Worm (Caenorhabditis elegans) whole organism, late embryonic: ENCODE measurements around the gene crn-3.

Source experiments
- C38D4.7 ChIP-seq: fragments of 200-800 bp; sonication (Bioruptor generic); optimal IDR thresholded peaks from 2 replicates; lab custom pipeline; 2018; ENCODE audit warnings: mild to moderate bottlenecking, missing genetic modification characterization, moderate library complexity, missing compliant biosample characterization
- F13H6.1 ChIP-seq: sonication (generic microtip); optimal IDR thresholded peaks from 2 replicates; lab custom pipeline; 2016; ENCODE audit warnings: missing genetic modification characterization, missing compliant biosample characterization
- K09A11.1 ChIP-seq: sonication (generic microtip); optimal IDR thresholded peaks from 2 replicates; lab custom pipeline; 2017; ENCODE audit warnings: antibody characterized with exemption, mild to moderate bottlenecking, missing genetic modification characterization, missing compliant biosample characterization; ENCODE audit not compliant: insufficient read depth
- Y22D7AL.16 ChIP-seq: sonication (generic microtip); optimal IDR thresholded peaks from 2 replicates; lab custom pipeline; 2016; ENCODE audit warnings: missing genetic modification characterization, missing compliant biosample characterization
- ahr-1 ChIP-seq: sonication (generic microtip); optimal IDR thresholded peaks from 2 replicates; lab custom pipeline; 2016; ENCODE audit warnings: missing genetic modification characterization, missing compliant biosample characterization
- ama-1 ChIP-seq: fragments of 150-350 bp; optimal IDR thresholded peaks from 2 replicates; lab custom pipeline; 2014
- ceh-14 ChIP-seq: sonication (generic microtip); optimal IDR thresholded peaks from 2 replicates; lab custom pipeline; 2016; ENCODE audit warnings: missing genotype, missing genetic modification characterization, missing compliant biosample characterization
- ceh-18 ChIP-seq: sonication (generic microtip); optimal IDR thresholded peaks from 2 replicates; lab custom pipeline; 2016; ENCODE audit warnings: missing genetic modification characterization, missing compliant biosample characterization
- ceh-19 ChIP-seq: fragments of 200-800 bp; sonication (Bioruptor generic); optimal IDR thresholded peaks from 2 replicates; lab custom pipeline; 2018; ENCODE audit warnings: mild to moderate bottlenecking, missing genetic modification characterization, missing compliant biosample characterization
- ceh-2 ChIP-seq: sonication (generic microtip); optimal IDR thresholded peaks from 2 replicates; lab custom pipeline; 2016; ENCODE audit warnings: missing genotype, missing genetic modification characterization, missing compliant biosample characterization
- ceh-22 ChIP-seq: sonication (generic microtip); optimal IDR thresholded peaks from 2 replicates; lab custom pipeline; 2017; ENCODE audit warnings: missing biosample characterization, missing genetic modification characterization
- ceh-24 ChIP-seq: sonication (generic microtip); optimal IDR thresholded peaks from 2 replicates; lab custom pipeline; 2016; ENCODE audit warnings: mild to moderate bottlenecking, missing genetic modification characterization, missing compliant biosample characterization
- ceh-31 ChIP-seq: sonication (generic microtip); optimal IDR thresholded peaks from 2 replicates; lab custom pipeline; 2016; ENCODE audit warnings: missing genetic modification characterization, missing compliant biosample characterization
- ceh-45 ChIP-seq: fragments of 200-800 bp; sonication (Bioruptor generic); IDR thresholded peaks from 2 replicates; pipeline ENCODE4 v1.3.6; 2022; ENCODE audit warnings: missing genetic modification reagents, missing genetic modification characterization, missing compliant biosample characterization
- ceh-48 ChIP-seq: sonication (generic microtip); optimal IDR thresholded peaks from 2 replicates; lab custom pipeline; 2016; ENCODE audit warnings: missing genetic modification characterization, inconsistent platforms, missing compliant biosample characterization
- dmd-4 ChIP-seq: sonication (generic microtip); optimal IDR thresholded peaks from 2 replicates; lab custom pipeline; 2016; ENCODE audit warnings: borderline replicate concordance, missing genetic modification characterization, missing compliant biosample characterization
- dve-1 ChIP-seq: sonication (generic microtip); optimal IDR thresholded peaks from 2 replicates; lab custom pipeline; 2017; ENCODE audit warnings: antibody characterized with exemption, mild to moderate bottlenecking, missing genetic modification characterization, missing compliant biosample characterization
- elt-4 ChIP-seq: sonication (generic microtip); optimal IDR thresholded peaks from 2 replicates; lab custom pipeline; 2016; ENCODE audit warnings: missing genetic modification characterization, missing compliant biosample characterization
- ets-4 ChIP-seq: sonication (generic microtip); optimal IDR thresholded peaks from 2 replicates; lab custom pipeline; 2016; ENCODE audit warnings: missing genetic modification characterization, missing compliant biosample characterization
- eyg-1 ChIP-seq: sonication (generic microtip); optimal IDR thresholded peaks from 2 replicates; lab custom pipeline; 2016; ENCODE audit warnings: missing genotype, missing genetic modification characterization, missing compliant biosample characterization
- fax-1 ChIP-seq: sonication (generic microtip); optimal IDR thresholded peaks from 2 replicates; lab custom pipeline; 2016; ENCODE audit warnings: missing genotype, missing genetic modification characterization, missing compliant biosample characterization
- fkh-10 ChIP-seq: fragments of 150-350 bp; optimal IDR thresholded peaks from 2 replicates; lab custom pipeline; 2014; ENCODE audit warnings: missing biosample characterization, missing genetic modification reagents, missing genetic modification characterization
- fkh-6 ChIP-seq: sonication (generic microtip); optimal IDR thresholded peaks from 2 replicates; lab custom pipeline; 2016; ENCODE audit warnings: missing genetic modification characterization, missing compliant biosample characterization
- hlh-13 ChIP-seq: fragments of 200-800 bp; sonication (Bioruptor generic); optimal IDR thresholded peaks from 2 replicates; lab custom pipeline; 2018; ENCODE audit warnings: mild to moderate bottlenecking, missing genetic modification characterization, missing compliant biosample characterization
- hlh-15 ChIP-seq: sonication (generic microtip); optimal IDR thresholded peaks from 2 replicates; lab custom pipeline; 2016; ENCODE audit warnings: missing genetic modification characterization, missing compliant biosample characterization
- hlh-6 ChIP-seq: sonication (generic microtip); optimal IDR thresholded peaks from 2 replicates; lab custom pipeline; 2016; ENCODE audit warnings: missing genotype, missing genetic modification characterization, missing compliant biosample characterization
- lim-6 ChIP-seq: sonication (generic microtip); optimal IDR thresholded peaks from 2 replicates; lab custom pipeline; 2016; ENCODE audit warnings: missing genetic modification characterization, missing compliant biosample characterization
- mec-3 ChIP-seq: sonication (generic microtip); optimal IDR thresholded peaks from 2 replicates; lab custom pipeline; 2016; ENCODE audit warnings: borderline replicate concordance, missing genetic modification characterization, missing compliant biosample characterization
- nfya-1 ChIP-seq: sonication (generic microtip); optimal IDR thresholded peaks from 2 replicates; lab custom pipeline; 2017; ENCODE audit warnings: missing genetic modification characterization, mild to moderate bottlenecking, missing compliant biosample characterization, antibody characterized with exemption, moderate library complexity
- nhr-11 ChIP-seq: fragments of 150-350 bp; optimal IDR thresholded peaks from 2 replicates; lab custom pipeline; 2014; ENCODE audit warnings: missing biosample characterization, missing genetic modification characterization
- nhr-232 ChIP-seq: sonication (generic microtip); optimal IDR thresholded peaks from 2 replicates; lab custom pipeline; 2016; ENCODE audit warnings: missing genetic modification characterization, missing compliant biosample characterization
- odd-2 ChIP-seq: sonication (generic microtip); optimal IDR thresholded peaks from 2 replicates; lab custom pipeline; 2017; ENCODE audit warnings: antibody characterized with exemption, mild to moderate bottlenecking, missing genetic modification characterization, missing compliant biosample characterization
- pag-3 ChIP-seq: sonication (generic microtip); optimal IDR thresholded peaks from 2 replicates; lab custom pipeline; 2016; ENCODE audit warnings: missing compliant biosample characterization, missing genetic modification characterization, borderline replicate concordance
- pat-9 ChIP-seq: fragments of 200-800 bp; sonication (Bioruptor generic); optimal IDR thresholded peaks from 2 replicates; lab custom pipeline; 2018; ENCODE audit warnings: mild to moderate bottlenecking, missing genetic modification characterization, moderate library complexity, missing compliant biosample characterization
- pax-1 ChIP-seq: fragments of 150-350 bp; optimal IDR thresholded peaks from 2 replicates; lab custom pipeline; 2014; ENCODE audit warnings: missing biosample characterization, missing genetic modification characterization
- pha-2 ChIP-seq: sonication (generic microtip); optimal IDR thresholded peaks from 2 replicates; lab custom pipeline; 2017; ENCODE audit warnings: mild to moderate bottlenecking, missing genetic modification characterization, missing compliant biosample characterization
- pha-4 ChIP-seq: fragments of 150-350 bp; optimal IDR thresholded peaks from 2 replicates; lab custom pipeline; 2018; ENCODE audit warnings: missing biosample characterization, missing genetic modification reagents, missing genetic modification characterization
- pqm-1 ChIP-seq: sonication (generic microtip); optimal IDR thresholded peaks from 2 replicates; lab custom pipeline; 2016; ENCODE audit warnings: missing genetic modification characterization, missing compliant biosample characterization
- ref-2 ChIP-seq: sonication (generic microtip); optimal IDR thresholded peaks from 2 replicates; lab custom pipeline; 2016; ENCODE audit warnings: missing genetic modification characterization, missing compliant biosample characterization
- rnt-1 ChIP-seq: sonication (generic microtip); optimal IDR thresholded peaks from 2 replicates; lab custom pipeline; 2016; ENCODE audit warnings: missing genetic modification characterization, missing compliant biosample characterization
- sdc-2 ChIP-seq: sonication (generic microtip); optimal IDR thresholded peaks from 2 replicates; lab custom pipeline; 2016; ENCODE audit warnings: missing genotype, missing genetic modification characterization, missing compliant biosample characterization
- sox-2 ChIP-seq: fragments of 200-800 bp; sonication (Bioruptor generic); IDR thresholded peaks from 2 replicates; pipeline ENCODE4 v1.3.6; 2022; ENCODE audit warnings: missing genetic modification reagents, missing genetic modification characterization, missing compliant biosample characterization
- sox-4 ChIP-seq: sonication (generic microtip); optimal IDR thresholded peaks from 2 replicates; lab custom pipeline; 2017; ENCODE audit warnings: mild to moderate bottlenecking, missing genetic modification characterization, inconsistent platforms, missing compliant biosample characterization
- tbx-2 ChIP-seq: sonication (generic microtip); optimal IDR thresholded peaks from 2 replicates; lab custom pipeline; 2016; ENCODE audit warnings: missing genetic modification characterization, missing compliant biosample characterization
- ttx-3 ChIP-seq: sonication (generic microtip); optimal IDR thresholded peaks from 2 replicates; lab custom pipeline; 2016; ENCODE audit warnings: missing genetic modification reagents, missing genetic modification characterization, missing compliant biosample characterization
- unc-3 ChIP-seq, 2 experiments: fragments of 200-800 bp in 1 of 2; sonication (Bioruptor generic) in 1 of 2; sonication (generic microtip) in 1 of 2; conservative IDR thresholded peaks in 1 of 2; optimal IDR thresholded peaks in 1 of 2; 2 replicates each; pipeline versions ENCODE4 v1.3.6 to Lab custom; 2016 to 2022; ENCODE audit warnings: missing compliant biosample characterization in 2 of 2, missing genetic modification characterization in 2 of 2, missing genetic modification reagents in 1 of 2
- unc-42 ChIP-seq: sonication (generic microtip); optimal IDR thresholded peaks from 2 replicates; lab custom pipeline; 2016; ENCODE audit warnings: missing genotype, missing genetic modification characterization, missing compliant biosample characterization
- unc-55 ChIP-seq: sonication (generic microtip); optimal IDR thresholded peaks from 2 replicates; lab custom pipeline; 2017; ENCODE audit warnings: missing biosample characterization, missing genetic modification reagents, missing genetic modification characterization
- unc-86 ChIP-seq: sonication (generic microtip); optimal IDR thresholded peaks from 2 replicates; lab custom pipeline; 2016; ENCODE audit warnings: missing genetic modification characterization, missing compliant biosample characterization
- zip-5 ChIP-seq: sonication (generic microtip); optimal IDR thresholded peaks from 2 replicates; lab custom pipeline; 2016; ENCODE audit warnings: missing genetic modification characterization, missing compliant biosample characterization

Gene crn-3

DNA sequence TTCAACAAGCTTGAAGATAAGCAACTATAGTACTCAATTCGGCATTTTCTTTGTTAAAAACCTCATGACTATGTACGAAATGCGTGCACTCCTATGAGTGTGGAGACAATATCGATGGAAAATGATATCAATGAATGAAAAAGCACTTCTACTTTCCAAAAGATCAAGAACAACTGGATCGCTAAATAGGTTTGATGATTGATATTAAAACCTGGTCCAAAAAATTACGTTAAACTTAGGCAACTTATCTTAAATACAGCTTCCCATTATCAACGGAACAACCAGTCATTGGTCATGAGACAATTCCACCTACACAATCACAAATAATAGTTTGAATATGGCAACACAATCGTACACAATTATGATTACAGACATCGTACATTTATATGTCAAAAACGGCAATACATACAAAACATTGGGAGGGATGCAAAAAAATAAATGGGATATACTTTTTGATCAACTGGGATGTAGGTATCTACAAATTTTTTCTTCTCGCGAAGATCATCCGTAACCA is 28.1 kb upstream of the crn-3 start:
- TF ChIP-seq hlh-15 (tag; lab: Kevin White, UChicago) (no peak), ceh-14 (tag; lab: Kevin White, UChicago) (no peak), K09A11.1 (tag; lab: Kevin White, UChicago) (no peak), tbx-2 (tag; lab: Kevin White, UChicago) (no peak)

DNA sequence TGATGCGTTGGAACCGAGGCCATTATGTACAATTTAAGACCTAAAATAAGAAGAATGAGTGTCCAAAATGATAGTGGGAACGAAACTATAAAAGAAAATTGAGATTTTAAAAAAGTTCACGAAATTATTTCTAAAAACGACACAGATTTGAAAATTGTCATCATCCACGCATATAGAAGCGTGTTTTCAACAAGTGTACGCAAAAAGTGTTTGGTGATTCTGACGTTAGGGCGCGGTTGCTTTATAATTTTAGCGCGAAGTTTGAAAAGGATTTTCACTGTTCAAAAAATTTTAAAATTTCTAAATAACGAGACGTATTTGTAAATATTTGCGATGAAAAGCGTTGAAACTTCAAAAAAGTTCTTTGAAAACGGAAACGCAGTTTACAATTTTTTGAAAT is 24.5 kb upstream of the crn-3 start, which contains the start of gene cdc-48.1:
TSS of gene cdc-48.1 (minus strand) at position 40 of the 400 bp plus-strand sequence.
- peak; percentile 77 for TF ChIP-seq Y22D7AL.16
- TF ChIP-seq lim-6 (tag; lab: Kevin White, UChicago) = peak; percentile 89
- peak; percentile 79 for TF ChIP-seq sdc-2 (tag; lab: Kevin White, UChicago)
- peak; percentile 99 for TF ChIP-seq nfya-1
- peak; percentile 92 for TF ChIP-seq fkh-10
- TF ChIP-seq eyg-1 (tag; lab: Kevin White, UChicago) = no peak
- peak; percentile 82 for TF ChIP-seq pha-2 (tag; lab: Kevin White, UChicago)
- peak; percentile 46 for TF ChIP-seq C38D4.7
- peak; percentile 35 for TF ChIP-seq hlh-6 (tag; lab: Kevin White, UChicago)
- TF ChIP-seq nhr-232 (tag; lab: Kevin White, UChicago) = no peak
- TF ChIP-seq ahr-1 = peak; percentile 61
- TF ChIP-seq dmd-4 (tag; lab: Kevin White, UChicago) = peak; percentile 70
- peak; percentile 98 for TF ChIP-seq ceh-31 (tag; lab: Kevin White, UChicago)
- TF ChIP-seq fax-1 (tag; lab: Kevin White, UChicago) = peak; percentile 72
- peak; percentile 98 for TF ChIP-seq rnt-1
- peak; percentile 96 for TF ChIP-seq pax-1 (tag; lab: Kevin White, UChicago)
- TF ChIP-seq pat-9 = peak; percentile 92
- peak; percentile 100 for TF ChIP-seq ceh-18 (tag; lab: Kevin White, UChicago)
- peak; percentile 74 for TF ChIP-seq ceh-2 (tag; lab: Kevin White, UChicago)
- peak; percentile 77 for TF ChIP-seq pqm-1 (tag; lab: Kevin White, UChicago)
- peak; percentile 24 for TF ChIP-seq hlh-13 (GFP tag; lab: Kevin White, UChicago)
- peak; percentile 84 for TF ChIP-seq ceh-19
- peak; percentile 95 for TF ChIP-seq unc-55 (GFP tag; lab: Kevin White, UChicago)
- TF ChIP-seq mec-3 = no peak
- no peak for TF ChIP-seq ceh-22 (tag; lab: Kevin White, UChicago)
- peak; percentile 90 for TF ChIP-seq K09A11.1 (tag; lab: Kevin White, UChicago)
- peak; percentile 97 for TF ChIP-seq unc-86
- TF ChIP-seq ttx-3 (tag; lab: Kevin White, UChicago) = peak; percentile 68
- peak; percentile 99 for TF ChIP-seq tbx-2 (tag; lab: Kevin White, UChicago)
- no peak for TF ChIP-seq elt-4 (tag; lab: Kevin White, UChicago)
- TF ChIP-seq ets-4 (tag; lab: Kevin White, UChicago) = peak; percentile 95
- peak; percentile 57 for TF ChIP-seq ceh-24 (tag; lab: Kevin White, UChicago)
- peak; percentile 100 for TF ChIP-seq nhr-11 (tag; lab: Kevin White, UChicago)
- no peak for TF ChIP-seq odd-2 (tag; lab: Kevin White, UChicago)
- TF ChIP-seq pha-4 (tag; lab: Kevin White, UChicago) = no peak
- peak; percentile 99 for TF ChIP-seq dve-1 (tag; lab: Kevin White, UChicago)
- TF ChIP-seq sox-4 = peak; percentile 68
- peak; percentile 76 for TF ChIP-seq unc-3 (GFP tag; conservative IDR thresholded peaks at IDR 0.05; lab: Robert Waterston, UW)
- peak; percentile 92 for TF ChIP-seq unc-3 (tag; optimal IDR thresholded peaks at IDR 0.05; lab: Kevin White, UChicago)
- peak; percentile 86 for TF ChIP-seq sox-2 (GFP tag; lab: Robert Waterston, UW)
- TF ChIP-seq F13H6.1 = peak; percentile 85
- TF ChIP-seq fkh-6 (tag; lab: Kevin White, UChicago) = peak; percentile 24
- peak; percentile 30 for TF ChIP-seq zip-5 (tag; lab: Kevin White, UChicago)
- peak; percentile 93 for TF ChIP-seq pag-3 (tag; lab: Kevin White, UChicago)
- TF ChIP-seq ceh-48 = peak; percentile 81
- peak; percentile 100 for TF ChIP-seq unc-42 (tag; lab: Kevin White, UChicago)
- TF ChIP-seq ref-2 = peak; percentile 99
- TF ChIP-seq ama-1 (lab: Kevin White, UChicago) = no peak
- TF ChIP-seq ceh-45 = peak; percentile 68; the same call in 1 of the 2 replicates
